Worm (Caenorhabditis elegans) whole organism, midembryonic: Measurements from ENCODE around the gene F17E9.3.

ENCODE experiments used
- flt-1 ChIP-seq: fragments of 200-800 bp; sonication (Bioruptor generic); IDR thresholded peaks from 2 replicates; pipeline ENCODE4 v1.3.6; 2022; ENCODE audit warnings: missing genetic modification characterization, missing compliant biosample characterization
- klf-2 ChIP-seq: fragments of 200-800 bp; sonication (Bioruptor generic); conservative IDR thresholded peaks from 2 replicates; pipeline ENCODE4 v1.3.6; 2022; ENCODE audit warnings: missing genetic modification reagents, missing genetic modification characterization, missing compliant biosample characterization
- med-1 ChIP-seq: sonication (generic microtip); optimal IDR thresholded peaks from 2 replicates; lab custom pipeline; 2017; ENCODE audit warnings: missing genetic modification characterization, mild to moderate bottlenecking, missing compliant biosample characterization, antibody characterized with exemption, missing genetic modification reagents; ENCODE audit not compliant: insufficient read depth
- tab-1 ChIP-seq: fragments of 200-800 bp; sonication (Bioruptor generic); IDR thresholded peaks from 2 replicates; pipeline ENCODE4 v1.3.6; 2022; ENCODE audit warnings: missing genetic modification characterization, missing compliant biosample characterization
- ztf-29 ChIP-seq: fragments of 200-800 bp; sonication (Bioruptor generic); IDR thresholded peaks from 2 replicates; pipeline ENCODE4 v1.3.6; 2022; ENCODE audit warnings: missing genetic modification reagents, missing genetic modification characterization, missing compliant biosample characterization

DNA sequence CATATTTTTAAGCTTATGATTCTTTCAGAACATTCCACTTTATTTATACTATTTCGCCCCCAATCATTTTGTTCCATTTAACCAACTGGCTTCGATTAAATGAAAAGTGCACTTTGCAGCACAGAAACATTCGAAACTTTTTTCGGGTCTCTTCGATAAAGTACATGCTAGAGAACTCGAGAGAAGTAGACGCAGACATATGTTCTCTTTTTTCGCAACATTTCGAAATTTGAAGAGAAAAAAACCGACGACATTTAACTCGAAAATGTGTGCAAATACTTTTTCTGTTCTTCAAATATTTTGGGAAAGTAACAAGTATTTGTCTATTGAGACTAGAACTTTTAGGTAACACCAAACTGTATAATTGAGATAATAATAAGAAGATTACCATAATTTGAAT lies 22.3 kb downstream of the F17E9.3 start:
- TF ChIP-seq flt-1 (GFP tag; lab: Robert Waterston, UW) (no peak), med-1 (no peak), ztf-29 (GFP tag; lab: Robert Waterston, UW) (no peak), klf-2 (GFP tag; lab: Robert Waterston, UW) (no peak), tab-1 (GFP tag; lab: Robert Waterston, UW) (no peak)
